Worm (Caenorhabditis elegans) whole organism, L2 larva: Measurements from ENCODE around the gene spat-1.

Experiments used
- C34F6.9 ChIP-seq: fragments of 150-350 bp; optimal IDR thresholded peaks from 2 replicates; lab custom pipeline; 2014; ENCODE audit warnings: missing biosample characterization, missing genetic modification characterization
- F13H6.1 ChIP-seq: sonication (generic microtip); optimal IDR thresholded peaks from 2 replicates; lab custom pipeline; 2016; ENCODE audit warnings: missing genetic modification characterization, missing compliant biosample characterization
- R02D3.7 ChIP-seq: fragments of 150-350 bp; optimal IDR thresholded peaks from 2 replicates; lab custom pipeline; 2014; ENCODE audit warnings: missing biosample characterization, missing genetic modification characterization
- Y55F3AM.14 ChIP-seq: fragments of 200-800 bp; sonication (Bioruptor generic); optimal IDR thresholded peaks from 2 replicates; lab custom pipeline; 2018; ENCODE audit warnings: mild to moderate bottlenecking, missing genetic modification characterization, missing compliant biosample characterization
- ZK546.5 ChIP-seq: sonication (generic microtip); optimal IDR thresholded peaks from 2 replicates; lab custom pipeline; 2017; ENCODE audit warnings: missing biosample characterization, missing genetic modification characterization
- alr-1 ChIP-seq: fragments of 150-350 bp; optimal IDR thresholded peaks from 2 replicates; lab custom pipeline; 2014; ENCODE audit warnings: missing biosample characterization, missing genetic modification characterization
- aly-2 ChIP-seq: fragments of 150-350 bp; optimal IDR thresholded peaks from 2 replicates; lab custom pipeline; 2014; ENCODE audit warnings: missing biosample characterization, missing genetic modification characterization
- ama-1 ChIP-seq: fragments of 150-350 bp; optimal IDR thresholded peaks from 2 replicates; lab custom pipeline; 2018; ENCODE audit warnings: inconsistent platforms
- blmp-1 ChIP-seq: sonication (generic microtip); optimal IDR thresholded peaks from 2 replicates; lab custom pipeline; 2017; ENCODE audit warnings: missing genetic modification characterization, mild to moderate bottlenecking, missing compliant biosample characterization, antibody characterized with exemption, moderate library complexity; ENCODE audit not compliant: insufficient read depth
- crh-2 ChIP-seq: sonication (generic microtip); optimal IDR thresholded peaks from 2 replicates; lab custom pipeline; 2017; ENCODE audit warnings: missing biosample characterization, missing genetic modification characterization
- egl-27 ChIP-seq: sonication (generic microtip); optimal IDR thresholded peaks from 3 replicates; lab custom pipeline; 2017; ENCODE audit warnings: missing biosample characterization, missing genetic modification reagents, missing genetic modification characterization
- elt-1 ChIP-seq: fragments of 150-350 bp; optimal IDR thresholded peaks from 2 replicates; lab custom pipeline; 2014; ENCODE audit warnings: missing biosample characterization, missing genetic modification characterization
- fos-1 ChIP-seq: fragments of 150-350 bp; optimal IDR thresholded peaks from 2 replicates; lab custom pipeline; 2014; ENCODE audit warnings: missing biosample characterization, missing genetic modification characterization
- gmeb-1 ChIP-seq: fragments of 150-350 bp; optimal IDR thresholded peaks from 2 replicates; lab custom pipeline; 2014; ENCODE audit warnings: missing biosample characterization, missing genetic modification characterization
- lin-11 ChIP-seq: fragments of 150-350 bp; sonication (generic microtip); optimal IDR thresholded peaks from 2 replicates; lab custom pipeline; 2014; ENCODE audit warnings: missing biosample characterization, missing genetic modification characterization, inconsistent platforms, mixed read lengths
- lin-13 ChIP-seq: fragments of 150-350 bp; optimal IDR thresholded peaks from 2 replicates; lab custom pipeline; 2014; ENCODE audit warnings: missing biosample characterization, missing genetic modification reagents, missing genetic modification characterization
- lsy-2 ChIP-seq, 2 experiments: fragments of 150-350 bp in 1 of 2; sonication (generic microtip) in 1 of 2; optimal IDR thresholded peaks; 2 replicates each; lab custom pipeline; 2014 to 2017; ENCODE audit warnings: missing biosample characterization in 2 of 2, missing genetic modification characterization in 2 of 2
- mab-5 ChIP-seq: fragments of 150-350 bp; optimal IDR thresholded peaks from 2 replicates; lab custom pipeline; 2014; ENCODE audit warnings: missing biosample characterization, missing genetic modification characterization
- mbf-1 ChIP-seq: sonication (generic microtip); optimal IDR thresholded peaks from 2 replicates; lab custom pipeline; 2017; ENCODE audit warnings: missing biosample characterization, missing genetic modification characterization
- mdl-1 ChIP-seq, 2 experiments: fragments of 150-350 bp in 1 of 2; sonication (generic microtip) in 1 of 2; optimal IDR thresholded peaks; 2 replicates each; lab custom pipeline; 2017; ENCODE audit warnings: missing biosample characterization in 2 of 2, missing genetic modification characterization in 2 of 2
- nhr-12 ChIP-seq: fragments of 150-350 bp; optimal IDR thresholded peaks from 2 replicates; lab custom pipeline; 2014; ENCODE audit warnings: missing biosample characterization, missing genetic modification characterization
- nhr-129 ChIP-seq: fragments of 150-350 bp; optimal IDR thresholded peaks from 2 replicates; lab custom pipeline; 2014; ENCODE audit warnings: missing biosample characterization, missing genetic modification characterization
- nhr-21 ChIP-seq: fragments of 150-350 bp; optimal IDR thresholded peaks from 2 replicates; lab custom pipeline; 2014; ENCODE audit warnings: missing biosample characterization, missing genetic modification characterization
- nhr-237 ChIP-seq: fragments of 150-350 bp; optimal IDR thresholded peaks from 2 replicates; lab custom pipeline; 2014; ENCODE audit warnings: missing biosample characterization, missing genetic modification characterization
- nhr-25 ChIP-seq: fragments of 150-350 bp; sonication (generic microtip); optimal IDR thresholded peaks from 3 replicates; lab custom pipeline; 2014; ENCODE audit warnings: missing biosample characterization, missing genetic modification characterization
- nhr-6 ChIP-seq: fragments of 150-350 bp; optimal IDR thresholded peaks from 2 replicates; lab custom pipeline; 2014; ENCODE audit warnings: missing biosample characterization, missing genetic modification characterization
- nhr-77 ChIP-seq: fragments of 150-350 bp; optimal IDR thresholded peaks from 2 replicates; lab custom pipeline; 2014; ENCODE audit warnings: missing biosample characterization, missing genetic modification characterization
- peb-1 ChIP-seq: fragments of 150-350 bp; optimal IDR thresholded peaks from 2 replicates; lab custom pipeline; 2014; ENCODE audit warnings: missing biosample characterization, missing genetic modification characterization
- sem-4 ChIP-seq: fragments of 150-350 bp; optimal IDR thresholded peaks from 2 replicates; lab custom pipeline; 2014; ENCODE audit warnings: missing biosample characterization, missing genetic modification reagents, missing genetic modification characterization
- skn-1 ChIP-seq: sonication (generic microtip); optimal IDR thresholded peaks from 2 replicates; lab custom pipeline; 2017; ENCODE audit warnings: missing biosample characterization, missing genetic modification characterization
- sma-3 ChIP-seq: sonication (generic microtip); optimal IDR thresholded peaks from 2 replicates; lab custom pipeline; 2016; ENCODE audit warnings: missing genetic modification reagents, missing genetic modification characterization, missing compliant biosample characterization
- snpc-4 ChIP-seq: fragments of 150-350 bp; optimal IDR thresholded peaks from 2 replicates; lab custom pipeline; 2014; ENCODE audit warnings: missing biosample characterization, missing genetic modification characterization
- unc-39 ChIP-seq: fragments of 150-350 bp; optimal IDR thresholded peaks from 2 replicates; lab custom pipeline; 2014; ENCODE audit warnings: missing biosample characterization, missing genetic modification characterization
- unc-55 ChIP-seq: fragments of 150-350 bp; sonication (generic microtip); optimal IDR thresholded peaks from 3 replicates; lab custom pipeline; 2014; ENCODE audit warnings: missing biosample characterization, missing genetic modification reagents, missing genetic modification characterization
- zag-1 ChIP-seq: fragments of 150-350 bp; optimal IDR thresholded peaks from 2 replicates; lab custom pipeline; 2014; ENCODE audit warnings: missing biosample characterization, missing genetic modification characterization
- ztf-11 ChIP-seq: sonication (generic microtip); optimal IDR thresholded peaks from 2 replicates; lab custom pipeline; 2017; ENCODE audit warnings: missing biosample characterization, missing genetic modification characterization
- ztf-4 ChIP-seq: fragments of 150-350 bp; optimal IDR thresholded peaks from 2 replicates; lab custom pipeline; 2014; ENCODE audit warnings: missing biosample characterization, missing genetic modification characterization

The spat-1 gene

ce11 chrII:14550613-14551012 is 22.1 kb downstream of the spat-1 start, which contains the start of gene nlp-41:
TSS of gene nlp-41 (plus strand) at chrII:14550913.
- no peak for TF ChIP-seq nhr-77 (tag; lab: Kevin White, UChicago)

ce11 chrII:14555019-14555418 is 26.5 kb downstream of the spat-1 start:
- TF ChIP-seq aly-2 (tag; lab: Kevin White, UChicago) (no peak), nhr-21 (no peak), nhr-12 (tag; lab: Kevin White, UChicago) (no peak), lin-11 (tag; lab: Kevin White, UChicago) (no peak), fos-1 (tag; lab: Kevin White, UChicago) (no peak), egl-27 (tag; lab: Kevin White, UChicago) (no peak), alr-1 (tag; lab: Kevin White, UChicago) (no peak), nhr-6 (tag; lab: Kevin White, UChicago) (no peak), ztf-4 (tag; lab: Kevin White, UChicago) (no peak), unc-55 (GFP tag; lab: Kevin White, UChicago) (no peak), snpc-4 (tag; lab: Kevin White, UChicago) (no peak), nhr-237 (tag; lab: Kevin White, UChicago) (no peak), peb-1 (tag; lab: Kevin White, UChicago) (no peak), blmp-1 (tag; lab: Kevin White, UChicago) (no peak), nhr-129 (tag; lab: Kevin White, UChicago) (no peak), C34F6.9 (tag; lab: Kevin White, UChicago) (no peak)

ce11 chrII:14561549-14562115 is 33.1 kb downstream of the spat-1 start, which contains the start of gene mog-4:
TSS of gene mog-4 (minus strand) at chrII:14561599.
- peak; percentile 69 for TF ChIP-seq nhr-129 (tag; lab: Kevin White, UChicago)
- peak; percentile 96 to 99 for TF ChIP-seq lsy-2 (tag; optimal IDR thresholded peaks at IDR 0.05; lab: Kevin White, UChicago)
- TF ChIP-seq ztf-4 (tag; lab: Kevin White, UChicago): peak; percentile 46
- peak; percentile 92 for TF ChIP-seq lin-13 (GFP tag; lab: Kevin White, UChicago)
- TF ChIP-seq nhr-6 (tag; lab: Kevin White, UChicago): peak; percentile 73
- TF ChIP-seq nhr-237 (tag; lab: Kevin White, UChicago): peak; percentile 67
- peak; percentile 56 for TF ChIP-seq zag-1 (tag; lab: Kevin White, UChicago)
- TF ChIP-seq nhr-25: peak; percentile 87
- TF ChIP-seq F13H6.1 (tag; lab: Kevin White, UChicago): peak; percentile 94
- TF ChIP-seq nhr-21: peak; percentile 91
- peak; percentile 21 for TF ChIP-seq R02D3.7
- peak; percentile 87 for TF ChIP-seq crh-2 (tag; lab: Kevin White, UChicago)
- peak; percentile 67 for TF ChIP-seq mab-5 (tag; lab: Kevin White, UChicago)
- peak; percentile 74 for TF ChIP-seq ZK546.5
- TF ChIP-seq gmeb-1 (tag; lab: Kevin White, UChicago): peak; percentile 81
- TF ChIP-seq fos-1 (tag; lab: Kevin White, UChicago): peak; percentile 81
- TF ChIP-seq snpc-4 (tag; lab: Kevin White, UChicago): peak; percentile 60
- TF ChIP-seq Y55F3AM.14 (GFP tag; lab: Kevin White, UChicago): peak; percentile 87
- peak; percentile 84 for TF ChIP-seq unc-55 (GFP tag; lab: Kevin White, UChicago)
- peak; percentile 17 for TF ChIP-seq sem-4
- TF ChIP-seq mdl-1 (tag; optimal IDR thresholded peaks at IDR 0.05; lab: Kevin White, UChicago): peak in 1 of 2 experiments; percentile 80
- peak; percentile 99 for TF ChIP-seq sma-3
- TF ChIP-seq C34F6.9 (tag; lab: Kevin White, UChicago): peak; percentile 85
- TF ChIP-seq nhr-77 (tag; lab: Kevin White, UChicago): peak; percentile 92

ce11 chrII:14563766-14564370 is 35.3 kb downstream of the spat-1 start:
- peak; percentile 27 for TF ChIP-seq sma-3
- peak; percentile 16 to 93 for TF ChIP-seq lsy-2 (tag; optimal IDR thresholded peaks at IDR 0.05; lab: Kevin White, UChicago)
- peak; percentile 23 for TF ChIP-seq unc-55 (GFP tag; lab: Kevin White, UChicago)

ce11 chrII:14567811-14568210 is 39.3 kb downstream of the spat-1 start:
- TF ChIP-seq F13H6.1 (tag; lab: Kevin White, UChicago): no peak
- TF ChIP-seq ztf-4 (tag; lab: Kevin White, UChicago): no peak
- TF ChIP-seq ztf-11 (tag; lab: Kevin White, UChicago): no peak
- no peak for TF ChIP-seq Y55F3AM.14 (GFP tag; lab: Kevin White, UChicago)
- no peak for TF ChIP-seq mbf-1
- TF ChIP-seq unc-39 (tag; lab: Kevin White, UChicago): no peak
- no peak for TF ChIP-seq unc-55 (GFP tag; lab: Kevin White, UChicago)
- TF ChIP-seq lin-13 (GFP tag; lab: Kevin White, UChicago): no peak
- no peak for TF ChIP-seq skn-1 (tag; lab: Kevin White, UChicago)
- no peak for TF ChIP-seq nhr-12 (tag; lab: Kevin White, UChicago)
- TF ChIP-seq nhr-21: no peak
- no peak for TF ChIP-seq gmeb-1 (tag; lab: Kevin White, UChicago)
- no peak for TF ChIP-seq elt-1
- no peak for TF ChIP-seq R02D3.7
- TF ChIP-seq ama-1 (lab: Kevin White, UChicago): no peak
- TF ChIP-seq lsy-2 (tag; optimal IDR thresholded peaks at IDR 0.05; lab: Kevin White, UChicago): no peak
- TF ChIP-seq blmp-1 (tag; lab: Kevin White, UChicago): no peak
- TF ChIP-seq, all 48 proteins: peak for 0
